Worm (Caenorhabditis elegans) whole organism, L4 larva: Measurements from ENCODE around the gene nse-4.

Experiments
- D1046.2 ChIP-seq: fragments of 200-800 bp; sonication (Bioruptor generic); IDR thresholded peaks from 2 replicates; pipeline ENCODE4 v1.3.6; 2022; ENCODE audit warnings: missing genetic modification characterization, missing compliant biosample characterization
- F37D6.2 ChIP-seq: sonication (generic microtip); optimal IDR thresholded peaks from 2 replicates; lab custom pipeline; 2016; ENCODE audit warnings: mild to moderate bottlenecking, missing genetic modification characterization, missing compliant biosample characterization
- F49E8.2 ChIP-seq: sonication (generic microtip); optimal IDR thresholded peaks from 2 replicates; lab custom pipeline; 2016; ENCODE audit warnings: missing compliant biosample characterization, mild to moderate bottlenecking, missing genetic modification characterization, borderline replicate concordance
- T20F7.1 ChIP-seq: fragments of 200-800 bp; sonication (Bioruptor generic); optimal IDR thresholded peaks from 2 replicates; lab custom pipeline; 2018; ENCODE audit warnings: mild to moderate bottlenecking, missing genetic modification characterization, missing compliant biosample characterization
- Y105C5A.15 ChIP-seq: fragments of 200-800 bp; sonication (Bioruptor generic); IDR thresholded peaks from 2 replicates; pipeline ENCODE4 v1.3.6; 2022; ENCODE audit warnings: missing genetic modification characterization, missing compliant biosample characterization
- ZK337.2 ChIP-seq: fragments of 200-800 bp; sonication (Bioruptor generic); IDR thresholded peaks from 2 replicates; pipeline ENCODE4 v1.3.6; 2022; ENCODE audit warnings: missing genetic modification reagents, missing genetic modification characterization, missing compliant biosample characterization
- aha-1 ChIP-seq: fragments of 150-350 bp; peaks from one replicate; lab custom pipeline; 2014; ENCODE audit warnings: missing biosample characterization, missing genetic modification characterization
- aly-2 ChIP-seq: sonication (generic microtip); optimal IDR thresholded peaks from 2 replicates; lab custom pipeline; 2018; ENCODE audit warnings: missing biosample characterization, missing genetic modification characterization
- ama-1 ChIP-seq: fragments of 150-350 bp; optimal IDR thresholded peaks from 2 replicates; lab custom pipeline; 2014; ENCODE audit warnings: inconsistent platforms, mixed read lengths
- ceh-20 ChIP-seq: fragments of 200-800 bp; sonication (Bioruptor generic); IDR thresholded peaks from 2 replicates; pipeline ENCODE4 v1.3.6; 2022; ENCODE audit warnings: missing genetic modification reagents, missing genetic modification characterization, missing compliant biosample characterization
- ceh-82 ChIP-seq: sonication (generic microtip); optimal IDR thresholded peaks from 2 replicates; lab custom pipeline; 2017; ENCODE audit warnings: missing biosample characterization, missing genetic modification characterization
- daf-12 ChIP-seq: fragments of 150-350 bp; optimal IDR thresholded peaks from 2 replicates; lab custom pipeline; 2014; ENCODE audit warnings: missing biosample characterization, missing genetic modification reagents, missing genetic modification characterization
- daf-16 ChIP-seq, 3 experiments: sonication (generic microtip); optimal IDR thresholded peaks; 2 replicates each; lab custom pipeline; 2016 to 2017; ENCODE audit warnings: missing genetic modification characterization in 3 of 3, missing genetic modification reagents in 3 of 3, mild to moderate bottlenecking in 2 of 3, missing compliant biosample characterization in 2 of 3, missing biosample characterization in 1 of 3, moderate library complexity in 1 of 3
- dmd-6 ChIP-seq: fragments of 200-800 bp; sonication (Bioruptor generic); IDR thresholded peaks from 2 replicates; pipeline ENCODE4 v1.3.6; 2022; ENCODE audit warnings: missing genetic modification reagents, missing genetic modification characterization, missing compliant biosample characterization
- dmd-8 ChIP-seq: fragments of 200-800 bp; sonication (Bioruptor generic); IDR thresholded peaks from 2 replicates; pipeline ENCODE4 v1.3.6; 2022; ENCODE audit warnings: missing genetic modification characterization, missing compliant biosample characterization
- duxl-1 ChIP-seq: sonication (generic microtip); optimal IDR thresholded peaks from 2 replicates; lab custom pipeline; 2016; ENCODE audit warnings: mild to moderate bottlenecking, missing genetic modification characterization, moderate library complexity, missing compliant biosample characterization; ENCODE audit not compliant: poor library complexity
- egl-27 ChIP-seq: sonication (generic microtip); optimal IDR thresholded peaks from 3 replicates; lab custom pipeline; 2017; ENCODE audit warnings: missing biosample characterization, missing genetic modification reagents, missing genetic modification characterization
- fos-1 ChIP-seq: fragments of 150-350 bp; optimal IDR thresholded peaks from 2 replicates; lab custom pipeline; 2014; ENCODE audit warnings: missing biosample characterization, missing genetic modification characterization
- hlh-11 ChIP-seq: fragments of 200-800 bp; sonication (Bioruptor generic); optimal IDR thresholded peaks from 2 replicates; lab custom pipeline; 2018; ENCODE audit warnings: mild to moderate bottlenecking, missing genetic modification characterization, missing compliant biosample characterization
- lin-38 ChIP-seq: fragments of 200-800 bp; sonication (Bioruptor generic); IDR thresholded peaks from 2 replicates; pipeline ENCODE4 v1.3.6; 2022; ENCODE audit warnings: missing genetic modification reagents, missing genetic modification characterization, missing compliant biosample characterization
- lsy-2 ChIP-seq, 2 experiments: fragments of 150-350 bp in 1 of 2; sonication (generic microtip) in 1 of 2; optimal IDR thresholded peaks; 2 replicates each; lab custom pipeline; 2014 to 2017; ENCODE audit warnings: missing biosample characterization in 2 of 2, missing genetic modification characterization in 2 of 2
- madf-5 ChIP-seq, 2 experiments: fragments of 200-800 bp; sonication (Bioruptor generic); IDR thresholded peaks; 2 replicates each; pipeline ENCODE4 v1.3.6; 2022; ENCODE audit warnings: missing compliant biosample characterization in 2 of 2, missing genetic modification characterization in 2 of 2
- mes-2 ChIP-seq: sonication (generic microtip); optimal IDR thresholded peaks from 2 replicates; lab custom pipeline; 2016; ENCODE audit warnings: missing genotype, mild to moderate bottlenecking, missing genetic modification characterization, missing compliant biosample characterization; ENCODE audit not compliant: poor library complexity, severe bottlenecking
- mxl-2 ChIP-seq: fragments of 200-800 bp; sonication (Bioruptor generic); conservative IDR thresholded peaks from 2 replicates; pipeline ENCODE4 v1.3.6; 2022; ENCODE audit warnings: missing genetic modification reagents, missing genetic modification characterization, missing compliant biosample characterization
- nhr-11 ChIP-seq: fragments of 150-350 bp; optimal IDR thresholded peaks from 2 replicates; lab custom pipeline; 2014; ENCODE audit warnings: missing biosample characterization, missing genetic modification characterization
- nhr-25 ChIP-seq: sonication (generic microtip); optimal IDR thresholded peaks from 2 replicates; lab custom pipeline; 2017; ENCODE audit warnings: missing genetic modification characterization, mild to moderate bottlenecking, missing compliant biosample characterization, antibody characterized with exemption, moderate library complexity, borderline replicate concordance; ENCODE audit not compliant: insufficient read depth
- nhr-28 ChIP-seq: fragments of 150-350 bp; optimal IDR thresholded peaks from 2 replicates; lab custom pipeline; 2014; ENCODE audit warnings: missing biosample characterization, missing genetic modification characterization
- nhr-42 ChIP-seq: fragments of 200-800 bp; sonication (Bioruptor generic); IDR thresholded peaks from 2 replicates; pipeline ENCODE4 v1.3.6; 2022; ENCODE audit warnings: missing genetic modification characterization, missing compliant biosample characterization
- nhr-48 ChIP-seq: sonication (generic microtip); optimal IDR thresholded peaks from 2 replicates; lab custom pipeline; 2016; ENCODE audit warnings: mild to moderate bottlenecking, missing genetic modification characterization, missing compliant biosample characterization
- nhr-6 ChIP-seq: fragments of 150-350 bp; optimal IDR thresholded peaks from 2 replicates; lab custom pipeline; 2014; ENCODE audit warnings: missing biosample characterization, missing genetic modification characterization
- nhr-76 ChIP-seq: fragments of 150-350 bp; optimal IDR thresholded peaks from 2 replicates; lab custom pipeline; 2014; ENCODE audit warnings: missing biosample characterization, missing genetic modification characterization
- php-3 ChIP-seq: fragments of 200-800 bp; sonication (Bioruptor generic); IDR thresholded peaks from 2 replicates; pipeline ENCODE4 v1.3.6; 2022; ENCODE audit warnings: missing genetic modification reagents, missing genetic modification characterization, missing compliant biosample characterization
- rbr-2 ChIP-seq: sonication (generic microtip); optimal IDR thresholded peaks from 2 replicates; lab custom pipeline; 2016; ENCODE audit warnings: missing genotype, missing genetic modification characterization, missing compliant biosample characterization
- saeg-2 ChIP-seq: fragments of 200-800 bp; sonication (Bioruptor generic); IDR thresholded peaks from 2 replicates; pipeline ENCODE4 v1.3.6; 2022; ENCODE audit warnings: missing genetic modification reagents, missing genetic modification characterization, missing compliant biosample characterization
- snpc-1.2 ChIP-seq: fragments of 200-800 bp; sonication (Bioruptor generic); IDR thresholded peaks from 2 replicates; pipeline ENCODE4 v1.3.6; 2022; ENCODE audit warnings: missing genetic modification reagents, missing genetic modification characterization, missing compliant biosample characterization
- spr-1 ChIP-seq: sonication (generic microtip); optimal IDR thresholded peaks from 2 replicates; lab custom pipeline; 2016; ENCODE audit warnings: mild to moderate bottlenecking, missing genetic modification characterization, missing compliant biosample characterization
- tag-97 ChIP-seq: fragments of 200-800 bp; sonication (Bioruptor generic); IDR thresholded peaks from 2 replicates; pipeline ENCODE4 v1.3.6; 2022; ENCODE audit warnings: missing genetic modification characterization, missing compliant biosample characterization
- unc-130 ChIP-seq: sonication (generic microtip); optimal IDR thresholded peaks from 2 replicates; lab custom pipeline; 2016; ENCODE audit warnings: missing genetic modification reagents, missing genetic modification characterization, missing compliant biosample characterization
- unc-39 ChIP-seq: sonication (generic microtip); optimal IDR thresholded peaks from 2 replicates; lab custom pipeline; 2017; ENCODE audit warnings: missing biosample characterization, missing genetic modification characterization
- unc-62 ChIP-seq, 3 experiments: fragments of 150-350 bp in 1 of 3; sonication (generic microtip); optimal IDR thresholded peaks in 2 of 3; peaks in 1 of 3; 1 replicate in 1 of 3; 2 replicates in 2 of 3; lab custom pipeline; 2014 to 2017; ENCODE audit warnings: missing biosample characterization in 3 of 3, missing genetic modification characterization in 3 of 3, missing genetic modification reagents in 3 of 3, missing genotype in 1 of 3
- vab-7 ChIP-seq: fragments of 200-800 bp; sonication (Bioruptor generic); IDR thresholded peaks from 2 replicates; pipeline ENCODE4 v1.3.6; 2022; ENCODE audit warnings: missing genetic modification reagents, missing genetic modification characterization, missing compliant biosample characterization
- zfp-3 ChIP-seq: fragments of 200-800 bp; sonication (Bioruptor generic); conservative IDR thresholded peaks from 2 replicates; pipeline ENCODE4 v1.3.6; 2022; ENCODE audit warnings: missing genetic modification reagents, missing genetic modification characterization, missing compliant biosample characterization
- zip-11 ChIP-seq: fragments of 200-800 bp; sonication (Bioruptor generic); IDR thresholded peaks from 2 replicates; pipeline ENCODE4 v1.3.6; 2022; ENCODE audit warnings: missing genetic modification characterization, missing compliant biosample characterization
- zip-2 ChIP-seq: fragments of 150-350 bp; optimal IDR thresholded peaks from 2 replicates; lab custom pipeline; 2014; ENCODE audit warnings: missing biosample characterization, missing genetic modification characterization

The nse-4 gene

DNA sequence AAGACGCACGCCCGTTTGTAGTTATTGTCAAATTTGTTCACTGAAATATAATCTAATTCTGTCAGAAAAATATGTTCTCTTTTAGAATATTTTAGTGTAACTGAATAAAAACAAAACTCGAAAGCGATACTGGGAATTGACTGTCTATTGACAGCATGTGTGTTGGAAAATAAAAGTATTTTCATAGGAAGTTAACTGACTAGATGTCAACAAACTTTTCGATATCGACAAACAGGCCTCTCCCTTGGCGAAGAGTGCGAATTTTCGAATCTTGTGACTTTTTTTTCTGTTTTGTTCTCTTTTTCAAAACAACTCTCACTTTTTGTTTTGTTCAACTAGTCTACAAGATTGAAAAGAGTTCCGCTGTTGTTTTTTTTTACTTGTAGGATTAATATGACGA lies 42.4 kb upstream of the nse-4 start:
- peak; percentile 44; the same call in 1 of the 2 replicates for TF ChIP-seq dmd-6
- peak; percentile 22 for TF ChIP-seq ama-1 (lab: Kevin White, UChicago)
- TF ChIP-seq vab-7 = no peak
- no peak for TF ChIP-seq madf-5 (GFP tag; IDR thresholded peaks at IDR 0.05; lab: Robert Waterston, UW)
- no peak for TF ChIP-seq saeg-2 (GFP tag; lab: Robert Waterston, UW)
- no peak for TF ChIP-seq tag-97 (GFP tag; lab: Robert Waterston, UW)
- no peak for TF ChIP-seq lin-38 (GFP tag; lab: Robert Waterston, UW)
- TF ChIP-seq snpc-1.2 (GFP tag; lab: Robert Waterston, UW) = no peak
- TF ChIP-seq rbr-2 (tag; lab: Kevin White, UChicago) = peak; percentile 1
- no peak for TF ChIP-seq unc-130 (GFP tag; lab: Kevin White, UChicago)
- TF ChIP-seq aha-1 (tag; lab: Kevin White, UChicago) = peak; percentile 79
- TF ChIP-seq nhr-6 (tag; lab: Kevin White, UChicago) = no peak
- no peak for TF ChIP-seq daf-16 (GFP tag; optimal IDR thresholded peaks at IDR 0.05; lab: Kevin White, UChicago)
- TF ChIP-seq daf-16 (tag; optimal IDR thresholded peaks at IDR 0.05; lab: Kevin White, UChicago) = peak; percentile 92
- TF ChIP-seq zip-2 (tag; lab: Kevin White, UChicago) = no peak
- TF ChIP-seq ceh-20 (GFP tag; lab: Robert Waterston, UW) = no peak
- TF ChIP-seq egl-27 = no peak
- TF ChIP-seq F37D6.2 (tag; lab: Kevin White, UChicago) = no peak
- TF ChIP-seq ZK337.2 (GFP tag; lab: Robert Waterston, UW) = no peak
- TF ChIP-seq hlh-11 (tag; lab: Kevin White, UChicago) = no peak
- TF ChIP-seq, all 104 proteins: peak for 5

DNA sequence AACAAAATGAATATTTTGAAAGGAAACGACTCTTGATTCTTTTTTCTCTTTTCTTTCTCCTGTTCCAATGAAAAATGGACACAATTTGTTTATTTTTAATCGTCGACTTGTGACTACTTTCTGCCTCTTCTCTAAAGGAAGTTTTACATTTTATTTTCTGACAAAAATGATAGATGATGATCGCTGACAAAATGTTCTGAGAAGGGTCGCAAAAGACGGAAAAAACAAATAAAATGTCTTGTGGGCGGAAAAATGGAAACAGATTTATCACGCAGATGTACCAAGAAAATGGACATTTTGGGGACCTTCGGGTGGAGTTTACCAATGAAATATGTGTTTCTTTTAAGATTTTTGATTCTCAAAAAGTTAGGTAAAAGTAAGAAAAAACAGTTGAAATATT lies 27.7 kb upstream of the nse-4 start:
- TF ChIP-seq mxl-2 (GFP tag; lab: Robert Waterston, UW) = no peak
- no peak for TF ChIP-seq mes-2 (tag; lab: Kevin White, UChicago)
- no peak for TF ChIP-seq zip-11
- TF ChIP-seq nhr-28 (tag; lab: Kevin White, UChicago) = no peak
- TF ChIP-seq nhr-6 (tag; lab: Kevin White, UChicago) = no peak
- TF ChIP-seq Y105C5A.15 (GFP tag; lab: Robert Waterston, UW) = no peak
- TF ChIP-seq duxl-1 (tag; lab: Kevin White, UChicago) = no peak
- TF ChIP-seq aly-2 (tag; lab: Kevin White, UChicago) = no peak
- TF ChIP-seq unc-39 (tag; lab: Kevin White, UChicago) = no peak
- no peak for TF ChIP-seq fos-1 (tag; lab: Kevin White, UChicago)
- TF ChIP-seq daf-12 (tag; lab: Kevin White, UChicago) = no peak
- TF ChIP-seq ceh-82 (tag; lab: Kevin White, UChicago) = no peak
- TF ChIP-seq php-3 (GFP tag; lab: Robert Waterston, UW) = no peak
- no peak for TF ChIP-seq F49E8.2 (tag; lab: Kevin White, UChicago)
- TF ChIP-seq unc-130 (GFP tag; lab: Kevin White, UChicago) = no peak
- TF ChIP-seq nhr-42 (GFP tag; lab: Robert Waterston, UW) = no peak
- TF ChIP-seq, all 104 proteins: peak for 0

DNA sequence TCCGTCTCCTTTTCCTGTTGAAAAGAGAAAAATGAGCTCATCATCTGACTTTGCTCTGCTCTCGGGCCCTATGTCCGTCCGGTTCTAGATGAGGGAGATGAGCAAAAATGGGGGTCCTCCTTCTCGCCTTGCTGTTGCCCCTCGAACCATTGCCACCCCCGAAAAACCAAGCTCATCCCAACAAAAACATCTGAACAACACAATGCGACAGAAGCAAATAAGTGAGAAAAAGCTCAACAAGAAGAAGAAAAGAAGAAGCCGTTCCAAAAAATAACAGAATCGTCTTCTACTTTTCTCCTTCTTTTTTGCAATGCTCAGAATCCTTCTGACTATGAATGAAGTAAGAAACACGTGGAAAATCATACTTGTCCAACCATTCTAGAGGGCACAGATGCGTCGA lies 24.8 kb upstream of the nse-4 start:
- TF ChIP-seq zfp-3 (GFP tag; lab: Robert Waterston, UW) = no peak
- TF ChIP-seq spr-1 (tag; lab: Kevin White, UChicago) = no peak
- peak; percentile 95 for TF ChIP-seq aha-1 (tag; lab: Kevin White, UChicago)

DNA sequence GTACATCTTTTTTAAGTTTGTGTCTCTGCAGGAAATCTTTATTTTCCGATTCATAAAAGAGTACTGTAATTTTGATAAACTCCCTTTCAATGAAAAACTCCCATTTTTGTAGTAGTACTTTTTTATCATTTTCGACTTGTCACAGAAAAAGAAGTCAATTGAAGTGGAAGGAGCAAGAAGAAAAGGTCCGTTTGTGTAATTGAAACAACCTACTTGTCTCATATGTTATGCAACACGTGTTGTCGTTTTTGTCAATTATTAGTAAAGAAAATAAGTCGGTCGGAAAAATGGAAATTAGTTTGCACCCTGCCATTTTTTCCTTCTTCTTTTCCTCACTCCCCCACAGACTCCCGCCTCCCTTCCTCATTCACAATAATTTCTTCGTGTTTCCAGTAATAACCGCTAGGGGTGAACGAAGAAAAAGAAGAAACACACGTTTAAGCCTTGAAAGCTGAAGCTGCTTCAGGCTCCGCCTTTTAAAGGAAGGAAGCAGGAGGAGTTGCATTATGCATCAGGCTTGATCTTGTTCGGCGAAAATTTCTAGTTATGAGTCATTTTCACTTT lies 21.9 kb upstream of the nse-4 start:
- TF ChIP-seq lsy-2 (tag; optimal IDR thresholded peaks at IDR 0.05; lab: Kevin White, UChicago) (no peak), zfp-3 (GFP tag; lab: Robert Waterston, UW) (no peak), T20F7.1 (GFP tag; lab: Kevin White, UChicago) (no peak), D1046.2 (GFP tag; lab: Robert Waterston, UW) (no peak), nhr-76 (no peak), dmd-8 (no peak), nhr-11 (peak; percentile 5), spr-1 (tag; lab: Kevin White, UChicago) (no peak), nhr-25 (tag; lab: Kevin White, UChicago) (no peak), aly-2 (tag; lab: Kevin White, UChicago) (no peak), nhr-48 (tag; lab: Kevin White, UChicago) (no peak), unc-62 (GFP tag; optimal IDR thresholded peaks at IDR 0.05 in 1 of 2; lab: Kevin White, UChicago) (peak in 1 of 2 experiments; percentile 91), unc-62 (tag; optimal IDR thresholded peaks at IDR 0.05; lab: Kevin White, UChicago) (no peak)
